Fruit fly (Drosophila melanogaster) whole organism, embryonic: ENCODE results near the gene Bub1.

Experiments used
- Abd-B ChIP-seq: fragments of 200-800 bp; sonication (Bioruptor generic); optimal IDR thresholded peaks from 2 replicates; lab custom pipeline; 2018; ENCODE audit warnings: missing biosample characterization, mild to moderate bottlenecking, missing genetic modification characterization, moderate library complexity
- Bteb2 ChIP-seq: fragments of 200-800 bp; sonication (Bioruptor generic); optimal IDR thresholded peaks from 2 replicates; lab custom pipeline; 2016; ENCODE audit warnings: missing biosample characterization, missing genetic modification characterization
- CG11696 ChIP-seq: fragments of 200-800 bp; sonication (Bioruptor generic); IDR thresholded peaks from 2 replicates; pipeline ENCODE4 v1.3.6; 2022; ENCODE audit warnings: missing biosample characterization, missing genetic modification characterization
- CG12155 ChIP-seq: fragments of 200-800 bp; sonication (Bioruptor generic); optimal IDR thresholded peaks from 3 replicates; lab custom pipeline; 2016; ENCODE audit warnings: missing biosample characterization, missing genetic modification characterization
- CG12299 ChIP-seq: fragments of 200-800 bp; sonication (Bioruptor generic); optimal IDR thresholded peaks from 2 replicates; lab custom pipeline; 2018; ENCODE audit warnings: missing biosample characterization, mild to moderate bottlenecking, missing genetic modification characterization
- CG13296 ChIP-seq: fragments of 200-800 bp; sonication (Bioruptor generic); optimal IDR thresholded peaks from 3 replicates; lab custom pipeline; 2018; ENCODE audit warnings: missing biosample characterization, mild to moderate bottlenecking, missing genetic modification characterization
- CG13624 ChIP-seq: fragments of 200-800 bp; sonication (Bioruptor generic); optimal IDR thresholded peaks from 2 replicates; lab custom pipeline; 2016; ENCODE audit warnings: missing biosample characterization, missing genetic modification characterization
- CG1529 ChIP-seq: fragments of 200-800 bp; sonication (Bioruptor generic); optimal IDR thresholded peaks from 3 replicates; lab custom pipeline; 2018; ENCODE audit warnings: missing biosample characterization, missing genetic modification characterization
- CG15479 ChIP-seq: fragments of 200-800 bp; sonication (Bioruptor generic); optimal IDR thresholded peaks from 3 replicates; lab custom pipeline; 2019; ENCODE audit warnings: missing biosample characterization, mild to moderate bottlenecking, missing genetic modification characterization, moderate library complexity
- CG15601 ChIP-seq: fragments of 200-800 bp; sonication (Bioruptor generic); optimal IDR thresholded peaks from 3 replicates; lab custom pipeline; 2019; ENCODE audit warnings: missing biosample characterization, mild to moderate bottlenecking, missing genetic modification characterization, moderate library complexity
- CG17612 ChIP-seq: fragments of 200-800 bp; sonication (Bioruptor generic); IDR thresholded peaks from 2 replicates; pipeline ENCODE4 v1.3.6; 2022; ENCODE audit warnings: missing biosample characterization, missing genetic modification characterization
- CG30403 ChIP-seq: fragments of 200-800 bp; sonication (Bioruptor generic); optimal IDR thresholded peaks from 3 replicates; lab custom pipeline; 2016; ENCODE audit warnings: missing biosample characterization, missing genetic modification characterization
- CG3065 ChIP-seq: fragments of 200-800 bp; sonication (Bioruptor generic); optimal IDR thresholded peaks from 2 replicates; lab custom pipeline; 2016; ENCODE audit warnings: missing biosample characterization, missing genetic modification characterization
- CG3163 ChIP-seq: fragments of 200-800 bp; sonication (Bioruptor generic); optimal IDR thresholded peaks from 3 replicates; lab custom pipeline; 2016; ENCODE audit warnings: missing biosample characterization, missing genetic modification characterization
- CG3407 ChIP-seq: fragments of 200-800 bp; sonication (Bioruptor generic); optimal IDR thresholded peaks from 2 replicates; lab custom pipeline; 2018; ENCODE audit warnings: missing biosample characterization, mild to moderate bottlenecking, missing genetic modification characterization
- CG34224 ChIP-seq: fragments of 200-800 bp; sonication (Bioruptor generic); IDR thresholded peaks from 3 replicates; pipeline ENCODE4 v1.3.6; 2022; ENCODE audit warnings: missing biosample characterization, missing genetic modification characterization; ENCODE audit not compliant: partially characterized antibody
- CG6654 ChIP-seq: fragments of 200-800 bp; sonication (Bioruptor generic); optimal IDR thresholded peaks from 2 replicates; lab custom pipeline; 2017; ENCODE audit warnings: missing biosample characterization, mild to moderate bottlenecking, missing genetic modification characterization
- CG6854 ChIP-seq: fragments of 200-800 bp; sonication (Bioruptor generic); optimal IDR thresholded peaks from 3 replicates; lab custom pipeline; 2017; ENCODE audit warnings: missing biosample characterization, mild to moderate bottlenecking, missing genetic modification characterization
- CG7271 ChIP-seq: fragments of 200-800 bp; sonication (Bioruptor generic); optimal IDR thresholded peaks from 2 replicates; lab custom pipeline; 2018; ENCODE audit warnings: missing biosample characterization, mild to moderate bottlenecking, missing genetic modification characterization, moderate library complexity
- CG8281 ChIP-seq: fragments of 200-800 bp; sonication (Bioruptor generic); optimal IDR thresholded peaks from 2 replicates; lab custom pipeline; 2018; ENCODE audit warnings: missing biosample characterization, mild to moderate bottlenecking, missing genetic modification characterization, moderate library complexity
- CoRest ChIP-seq: fragments of 200-800 bp; sonication (Bioruptor generic); optimal IDR thresholded peaks from 3 replicates; lab custom pipeline; 2018; ENCODE audit warnings: missing biosample characterization, mild to moderate bottlenecking, missing genetic modification characterization, moderate library complexity
- Dip2 ChIP-seq: fragments of 200-800 bp; sonication (Bioruptor generic); IDR thresholded peaks from 2 replicates; pipeline ENCODE4 v1.3.6; 2022; ENCODE audit warnings: missing biosample characterization, missing genetic modification characterization
- E2f2 ChIP-seq: fragments of 200-800 bp; sonication (Bioruptor generic); IDR thresholded peaks from 2 replicates; pipeline ENCODE4 v1.3.6; 2022; ENCODE audit warnings: missing biosample characterization, missing genetic modification characterization
- ERR ChIP-seq: fragments of 200-800 bp; sonication (Bioruptor generic); optimal IDR thresholded peaks from 2 replicates; lab custom pipeline; 2016; ENCODE audit warnings: missing biosample characterization, missing genetic modification characterization
- Gsc ChIP-seq: fragments of 200-800 bp; sonication (Bioruptor generic); IDR thresholded peaks from 2 replicates; pipeline ENCODE4 v1.3.6; 2022; ENCODE audit warnings: missing biosample characterization, missing genetic modification characterization
- H15 ChIP-seq: fragments of 200-800 bp; sonication (Bioruptor generic); IDR thresholded peaks from 3 replicates; pipeline ENCODE4 v1.3.6; 2022; ENCODE audit warnings: missing biosample characterization, missing genetic modification characterization
- HLH54F ChIP-seq: fragments of 200-800 bp; sonication (Bioruptor generic); optimal IDR thresholded peaks from 3 replicates; lab custom pipeline; 2016; ENCODE audit warnings: missing biosample characterization, missing genetic modification characterization
- Hey ChIP-seq: fragments of 200-800 bp; sonication (Bioruptor generic); optimal IDR thresholded peaks from 3 replicates; lab custom pipeline; 2018; ENCODE audit warnings: missing biosample characterization, mild to moderate bottlenecking, missing genetic modification characterization
- Mes4 ChIP-seq: fragments of 200-800 bp; sonication (Bioruptor generic); optimal IDR thresholded peaks from 2 replicates; lab custom pipeline; 2016; ENCODE audit warnings: missing biosample characterization, missing genetic modification characterization
- Myb ChIP-seq: fragments of 200-800 bp; sonication (Bioruptor generic); optimal IDR thresholded peaks from 2 replicates; lab custom pipeline; 2016; ENCODE audit warnings: missing biosample characterization, missing genetic modification characterization
- NfI ChIP-seq: fragments of 200-800 bp; sonication (Bioruptor generic); optimal IDR thresholded peaks from 3 replicates; lab custom pipeline; 2018; ENCODE audit warnings: missing biosample characterization, mild to moderate bottlenecking, missing genetic modification characterization, moderate library complexity
- Opbp ChIP-seq: fragments of 200-800 bp; sonication (Bioruptor generic); IDR thresholded peaks from 3 replicates; pipeline ENCODE4 v1.3.6; 2022; ENCODE audit warnings: missing biosample characterization, missing genetic modification characterization; ENCODE audit not compliant: partially characterized antibody
- Poxn ChIP-seq: fragments of 200-800 bp; sonication (Bioruptor generic); IDR thresholded peaks from 2 replicates; pipeline ENCODE4 v1.3.6; 2022; ENCODE audit warnings: missing biosample characterization, missing genetic modification characterization
- Xrp1 ChIP-seq: fragments of 200-800 bp; sonication (Bioruptor generic); IDR thresholded peaks from 2 replicates; pipeline ENCODE4 v1.3.6; 2022; ENCODE audit warnings: missing biosample characterization, missing genetic modification characterization
- YL-1 ChIP-seq: fragments of 200-800 bp; sonication (Bioruptor generic); optimal IDR thresholded peaks from 3 replicates; lab custom pipeline; 2017; ENCODE audit warnings: missing biosample characterization, mild to moderate bottlenecking, missing genetic modification characterization
- amos ChIP-seq: fragments of 200-800 bp; sonication (Bioruptor generic); IDR thresholded peaks from 2 replicates; pipeline ENCODE4 v1.3.6; 2022; ENCODE audit warnings: missing biosample characterization, missing genetic modification characterization; ENCODE audit not compliant: partially characterized antibody
- bab2 ChIP-seq: fragments of 200-800 bp; sonication (Bioruptor generic); optimal IDR thresholded peaks from 2 replicates; lab custom pipeline; 2016; ENCODE audit warnings: missing biosample characterization, missing genetic modification characterization
- bigmax ChIP-seq: fragments of 200-800 bp; sonication (Bioruptor generic); optimal IDR thresholded peaks from 2 replicates; lab custom pipeline; 2018; ENCODE audit warnings: missing biosample characterization, mild to moderate bottlenecking, missing genetic modification characterization
- cad ChIP-seq: fragments of >200 bp; optimal IDR thresholded peaks from 2 replicates; lab custom pipeline; 2017; ENCODE audit warnings: missing biosample characterization, missing genetic modification characterization
- corto ChIP-seq: fragments of 200-800 bp; sonication (Bioruptor generic); optimal IDR thresholded peaks from 2 replicates; lab custom pipeline; 2016; ENCODE audit warnings: missing biosample characterization, mild to moderate bottlenecking, missing genetic modification characterization, moderate library complexity
- emc ChIP-seq: fragments of 200-800 bp; sonication (Bioruptor generic); optimal IDR thresholded peaks from 2 replicates; lab custom pipeline; 2016; ENCODE audit warnings: missing biosample characterization, missing genetic modification characterization
- exex ChIP-seq: fragments of 200-800 bp; sonication (Bioruptor generic); optimal IDR thresholded peaks from 4 replicates; lab custom pipeline; 2018; ENCODE audit warnings: missing biosample characterization, mild to moderate bottlenecking, missing genetic modification characterization, moderate library complexity
- eyg ChIP-seq: fragments of 200-800 bp; sonication (Bioruptor generic); optimal IDR thresholded peaks from 3 replicates; lab custom pipeline; 2016; ENCODE audit warnings: missing biosample characterization, missing genetic modification characterization
- jumu ChIP-seq: fragments of 200-800 bp; sonication (Bioruptor generic); optimal IDR thresholded peaks from 3 replicates; lab custom pipeline; 2016; ENCODE audit warnings: missing biosample characterization, missing genetic modification characterization
- kay ChIP-seq: fragments of 200-800 bp; sonication (Bioruptor generic); optimal IDR thresholded peaks from 2 replicates; lab custom pipeline; 2016; ENCODE audit warnings: missing biosample characterization, missing genetic modification characterization
- lab ChIP-seq: fragments of 200-800 bp; sonication (Bioruptor generic); optimal IDR thresholded peaks from 3 replicates; lab custom pipeline; 2017; ENCODE audit warnings: missing biosample characterization, missing genetic modification characterization, mild to moderate bottlenecking, moderate library complexity, missing genetic modification reagents
- lola ChIP-seq, 3 experiments: fragments of >200 bp in 2 of 3; fragments of 200-800 bp in 1 of 3; sonication (Bioruptor generic) in 1 of 3; optimal IDR thresholded peaks; 2 replicates each; lab custom pipeline; 2017 to 2019; ENCODE audit warnings: missing biosample characterization in 3 of 3, missing genetic modification characterization in 3 of 3, mild to moderate bottlenecking in 1 of 3, moderate library complexity in 1 of 3
- odd ChIP-seq: fragments of 200-800 bp; sonication (Bioruptor generic); optimal IDR thresholded peaks from 2 replicates; lab custom pipeline; 2017; ENCODE audit warnings: missing biosample characterization, mild to moderate bottlenecking, missing genetic modification characterization
- peb ChIP-seq: fragments of 200-800 bp; sonication (Bioruptor generic); IDR thresholded peaks from 2 replicates; pipeline ENCODE4 v1.3.6; 2022; ENCODE audit warnings: missing biosample characterization, missing genetic modification characterization
- sens-2 ChIP-seq: fragments of 200-800 bp; sonication (Bioruptor generic); IDR thresholded peaks from 2 replicates; pipeline ENCODE4 v1.3.6; 2022; ENCODE audit warnings: missing biosample characterization, missing genetic modification characterization
- sim ChIP-seq: fragments of 200-800 bp; sonication (Bioruptor generic); IDR thresholded peaks from 2 replicates; pipeline ENCODE4 v1.3.6; 2022; ENCODE audit warnings: missing biosample characterization, missing genetic modification characterization

The Bub1 gene

dm6 chr2L:5292977-5293513 is 14.4 kb downstream of the Bub1 start (continued):
- peak; percentile 79 for TF ChIP-seq CoRest (tag; lab: Kevin White, UChicago)
- TF ChIP-seq Hey, result no peak
- TF ChIP-seq ERR (GFP tag; lab: Kevin White, UChicago), result peak; percentile 27
- peak; percentile 45 for TF ChIP-seq CG1529
- TF ChIP-seq Mes4 (GFP tag; lab: Kevin White, UChicago), result peak; percentile 62
- TF ChIP-seq CG6654 (GFP tag; lab: Kevin White, UChicago), result peak; percentile 54
- TF ChIP-seq CG3163 (GFP tag; lab: Kevin White, UChicago), result peak; percentile 26
- no peak for TF ChIP-seq sim (GFP tag; lab: Robert Waterston, UW)
- TF ChIP-seq CG6854 (GFP tag; lab: Kevin White, UChicago), result peak; percentile 6
- TF ChIP-seq Opbp (GFP tag; lab: Robert Waterston, UW), result no peak
- peak; percentile 58; the same call in 1 of the 3 replicates for TF ChIP-seq H15
- peak; percentile 34 for TF ChIP-seq odd
- TF ChIP-seq CG15601, result peak; percentile 84
- TF ChIP-seq kay (GFP tag; lab: Kevin White, UChicago), result peak; percentile 32
- peak; percentile 40 for TF ChIP-seq Bteb2 (GFP tag; lab: Kevin White, UChicago)
- TF ChIP-seq CG34224, result no peak
- TF ChIP-seq CG3065 (GFP tag; lab: Kevin White, UChicago), result no peak
- peak; percentile 62 for TF ChIP-seq NfI (GFP tag; lab: Kevin White, UChicago)
- TF ChIP-seq bab2 (GFP tag; lab: Kevin White, UChicago), result peak; percentile 55
- peak; percentile 20 for TF ChIP-seq CG15479 (GFP tag; lab: Kevin White, UChicago)
- peak; percentile 58 for TF ChIP-seq jumu (GFP tag; lab: Kevin White, UChicago)
- peak; percentile 42 for TF ChIP-seq CG13296
- TF ChIP-seq Xrp1 (GFP tag; lab: Robert Waterston, UW), result peak; percentile 85
- TF ChIP-seq corto (GFP tag; lab: Kevin White, UChicago), result peak; percentile 98
- TF ChIP-seq HLH54F (GFP tag; lab: Kevin White, UChicago), result peak; percentile 13
- no peak for TF ChIP-seq Dip2 (GFP tag; lab: Robert Waterston, UW)
- peak; percentile 52; the same call in 1 of the 2 replicates for TF ChIP-seq peb (GFP tag; lab: Robert Waterston, UW)
- no peak for TF ChIP-seq amos (GFP tag; lab: Robert Waterston, UW)
- no peak for TF ChIP-seq YL-1 (GFP tag; lab: Kevin White, UChicago)
- TF ChIP-seq CG11696, result peak; percentile 96
- peak in 1 of 3 experiments; percentile 86 for TF ChIP-seq lola (GFP tag; optimal IDR thresholded peaks at IDR 0.05; lab: Kevin White, UChicago)
- no peak for TF ChIP-seq Poxn (GFP tag; lab: Robert Waterston, UW)
- peak; percentile 28 for TF ChIP-seq CG12299 (tag; lab: Kevin White, UChicago)
- peak; percentile 36 for TF ChIP-seq CG8281
- peak; percentile 74 for TF ChIP-seq CG30403 (GFP tag; lab: Kevin White, UChicago)
- TF ChIP-seq CG17612 (GFP tag; lab: Robert Waterston, UW), result no peak
- TF ChIP-seq Abd-B (GFP tag; lab: Kevin White, UChicago), result peak; percentile 31
- no peak for TF ChIP-seq sens-2
- no peak for TF ChIP-seq cad (GFP tag; lab: Kevin White, UChicago)
- TF ChIP-seq Gsc (GFP tag; lab: Robert Waterston, UW), result no peak
- TF ChIP-seq lab, result peak; percentile 78
- peak; percentile 57 for TF ChIP-seq CG12155 (GFP tag; lab: Kevin White, UChicago)
- TF ChIP-seq bigmax (GFP tag; lab: Kevin White, UChicago), result no peak
- TF ChIP-seq emc, result no peak
- TF ChIP-seq E2f2 (GFP tag; lab: Robert Waterston, UW), result peak; percentile 52; the same call in 1 of the 2 replicates
- TF ChIP-seq CG3407 (GFP tag; lab: Kevin White, UChicago), result peak; percentile 79
- TF ChIP-seq eyg (GFP tag; lab: Kevin White, UChicago), result no peak
- TF ChIP-seq CG7271 (tag; lab: Kevin White, UChicago), result no peak
- peak; percentile 34 for TF ChIP-seq CG13624
- TF ChIP-seq exex, result no peak
- TF ChIP-seq Myb, result peak; percentile 35
